Fruit fly (Drosophila melanogaster): Measurements from ENCODE around the gene TpnC73F.

The TpnC73F gene

dm6 chr3L:17015663-17016575, 29.9 kb upstream of the TpnC73F start, which contains the start of the genes CG6664 and CG7728 (continued):
- TF ChIP-seq pdm3 (GFP tag; optimal IDR thresholded peaks at IDR 0.05) (no peak), Blimp-1 (GFP tag; optimal IDR thresholded peaks at IDR 0.05) (peak; percentile 6), ss (GFP tag; optimal IDR thresholded peaks at IDR 0.05) (no peak), Hr4 (GFP tag; optimal IDR thresholded peaks at IDR 0.05) (no peak), CG3919 (GFP tag; optimal IDR thresholded peaks at IDR 0.05) (peak; percentile 33), CG11762 (GFP tag; optimal IDR thresholded peaks at IDR 0.05; ENCODE audit: insufficient read depth) (peak; percentile 37), CG11902 (GFP tag; optimal IDR thresholded peaks at IDR 0.05) (peak; percentile 41), CG31627 (GFP tag; optimal IDR thresholded peaks at IDR 0.05) (peak; percentile 65), Sox102F (GFP tag; optimal IDR thresholded peaks at IDR 0.05) (no peak), Gug (GFP tag; IDR thresholded peaks at IDR 0.05) (no peak), fkh (GFP tag; optimal IDR thresholded peaks at IDR 0.05) (peak; percentile 99), OdsH (GFP tag; optimal IDR thresholded peaks at IDR 0.05) (no peak), CG32006 (GFP tag; optimal IDR thresholded peaks at IDR 0.05) (no peak), CG6163 (GFP tag; IDR thresholded peaks at IDR 0.05) (0 out of 3 replicates have a peak, but pooled peaks have one; percentile 47), CG6792 (GFP tag; optimal IDR thresholded peaks at IDR 0.05) (peak; percentile 14), lz (GFP tag; optimal IDR thresholded peaks at IDR 0.05) (peak; percentile 71), acj6 (GFP tag; optimal IDR thresholded peaks at IDR 0.05) (no peak), Eip75B (GFP tag; optimal IDR thresholded peaks at IDR 0.05) (no peak), Eip93F (GFP tag; optimal IDR thresholded peaks at IDR 0.05) (no peak), CG6808 (GFP tag; optimal IDR thresholded peaks at IDR 0.05) (no peak), esn (GFP tag; optimal IDR thresholded peaks at IDR 0.05) (peak; percentile 67), svp (GFP tag) (no peak), Sox15 (GFP tag; optimal IDR thresholded peaks at IDR 0.05) (peak; percentile 42), CG11294 (GFP tag; IDR thresholded peaks at IDR 0.05) (no peak; the same call in 1 of the 2 replicates), CG3032 (tag; optimal IDR thresholded peaks at IDR 0.05) (peak; percentile 64), Smox (GFP tag; optimal IDR thresholded peaks at IDR 0.05) (no peak), spab (GFP tag; optimal IDR thresholded peaks at IDR 0.05) (no peak)

- TF ChIP-seq Eip75B (GFP tag; optimal IDR thresholded peaks at IDR 0.05) (no peak), CG7368 (GFP tag; optimal IDR thresholded peaks at IDR 0.05) (no peak), Lpt (GFP tag; optimal IDR thresholded peaks at IDR 0.05) (no peak), achi (GFP tag; optimal IDR thresholded peaks at IDR 0.05) (no peak), salr (GFP tag; optimal IDR thresholded peaks at IDR 0.05) (no peak), Ets21C (GFP tag; optimal IDR thresholded peaks at IDR 0.05) (no peak), net (GFP tag; optimal IDR thresholded peaks at IDR 0.05) (no peak), Eip78C (GFP tag) (no peak), Blimp-1 (GFP tag; optimal IDR thresholded peaks at IDR 0.05) (no peak), fd59A (GFP tag; optimal IDR thresholded peaks at IDR 0.05) (no peak), OdsH (GFP tag; optimal IDR thresholded peaks at IDR 0.05) (no peak), esn (GFP tag; optimal IDR thresholded peaks at IDR 0.05) (no peak), dsx (GFP tag; optimal IDR thresholded peaks at IDR 0.05; ENCODE audit: poor library complexity, severe bottlenecking) (no peak), vri (GFP tag; optimal IDR thresholded peaks at IDR 0.05) (no peak), cyc (GFP tag; optimal IDR thresholded peaks at IDR 0.05) (no peak), dac (GFP tag; optimal IDR thresholded peaks at IDR 0.05) (no peak), Met (GFP tag; optimal IDR thresholded peaks at IDR 0.05) (no peak), CG9139 (GFP tag; optimal IDR thresholded peaks at IDR 0.05) (no peak), fd85E (GFP tag; optimal IDR thresholded peaks at IDR 0.05) (no peak)
Measured at dm6 chr3L:17016576-17016917, 29.3 kb upstream of the TpnC73F start.

Measured in whole organism, prepupa.